Worm (Caenorhabditis elegans): ENCODE measurements around the gene Y66D12A.8.

ce11 chrIII:11567837-11568236, 6.2 kb upstream of the Y66D12A.8 start, which contains the start of gene psme-3:
- TF ChIP-seq nfya-1 (tag; optimal IDR thresholded peaks at IDR 0.05) (no peak), ceh-9 (tag; optimal IDR thresholded peaks at IDR 0.05) (no peak)
